Fruit fly (Drosophila melanogaster): ENCODE measurements around the gene CG17544.

- TF ChIP-seq CG8478 (optimal IDR thresholded peaks at IDR 0.05), result no peak
- no peak for TF ChIP-seq pan (optimal IDR thresholded peaks at IDR 0.05)
Measured at dm6 chr2L:19393703-19394210, 4.5 kb downstream of the CG17544 start, which contains the start of gene CG31798.

All from whole organism.